Fruit fly (Drosophila melanogaster): ENCODE measurements around the gene sta.

Gene sta

DNA sequence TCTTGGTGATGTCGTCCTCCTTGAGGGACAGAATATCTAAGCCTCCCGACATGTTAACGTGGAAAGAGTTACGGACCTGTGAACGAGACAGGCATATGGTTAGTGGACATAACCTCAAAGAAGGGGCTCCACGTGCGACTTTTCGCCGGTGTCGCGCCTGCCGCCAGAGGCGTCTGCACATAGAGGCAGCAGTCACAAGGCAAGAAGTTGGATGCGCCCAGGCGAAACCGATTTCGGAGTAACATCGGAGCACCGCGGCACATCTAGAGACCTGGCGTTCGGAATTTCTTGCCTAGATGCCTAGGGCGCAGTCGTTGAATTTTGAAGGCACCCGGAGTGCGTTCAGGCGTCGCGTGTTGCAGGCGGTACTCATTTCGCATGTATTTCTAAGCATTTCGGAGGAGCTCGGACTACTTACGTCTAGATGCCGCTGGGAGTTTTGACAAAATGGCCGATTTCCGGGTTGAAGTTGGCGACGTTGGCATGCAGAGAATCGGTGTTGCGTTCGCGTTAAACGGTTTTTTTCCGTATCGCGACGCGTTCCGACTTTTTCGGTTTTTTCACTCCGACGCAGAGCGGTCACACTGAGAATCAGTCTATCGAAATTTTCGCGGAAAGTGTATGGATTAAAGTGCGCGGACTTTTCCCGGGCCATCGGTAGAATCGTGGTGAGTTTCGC lies at the start of gene sta, which contains the start of gene inc:
Gene sta (minus strand): TSS at position 574 of the 679 bp plus-strand sequence.
Gene inc (plus strand): TSS at position 640 of the 679 bp plus-strand sequence.
- TF ChIP-seq EcR (GFP tag; optimal IDR thresholded peaks at IDR 0.05) (no peak), CG8478 (optimal IDR thresholded peaks at IDR 0.05) (no peak), pan (optimal IDR thresholded peaks at IDR 0.05) (no peak), usp (GFP tag; optimal IDR thresholded peaks at IDR 0.05) (no peak), Dll (optimal IDR thresholded peaks at IDR 0.05) (no peak), psq (optimal IDR thresholded peaks at IDR 0.05) (no peak)

DNA sequence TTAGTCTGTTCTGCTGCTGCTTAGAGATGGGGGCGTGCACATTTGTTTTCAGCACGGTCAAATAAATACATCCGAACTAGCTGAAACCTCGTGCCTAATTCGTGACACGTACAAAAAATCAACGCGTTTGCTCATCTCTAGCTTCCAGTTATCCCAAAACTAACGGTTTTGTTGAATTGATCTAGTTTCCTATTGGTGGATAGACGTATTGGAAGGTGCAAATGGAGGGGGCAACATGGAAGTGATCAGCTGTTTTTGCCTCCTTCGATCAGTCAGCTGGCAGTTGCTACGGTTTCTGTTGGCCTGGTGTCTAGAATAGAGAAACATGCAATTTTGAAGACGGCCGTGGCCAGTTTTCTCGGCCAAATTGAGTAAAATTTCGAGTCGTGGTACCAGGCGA lies 34.4 kb upstream of the sta start:
- no peak for TF ChIP-seq psq (optimal IDR thresholded peaks at IDR 0.05)
- no peak for TF ChIP-seq CG8478 (optimal IDR thresholded peaks at IDR 0.05)
- no peak for TF ChIP-seq EcR (GFP tag; optimal IDR thresholded peaks at IDR 0.05)
- TF ChIP-seq usp (GFP tag; optimal IDR thresholded peaks at IDR 0.05) = no peak
- no peak for TF ChIP-seq Dll (optimal IDR thresholded peaks at IDR 0.05)
- no peak for TF ChIP-seq pan (optimal IDR thresholded peaks at IDR 0.05)

DNA sequence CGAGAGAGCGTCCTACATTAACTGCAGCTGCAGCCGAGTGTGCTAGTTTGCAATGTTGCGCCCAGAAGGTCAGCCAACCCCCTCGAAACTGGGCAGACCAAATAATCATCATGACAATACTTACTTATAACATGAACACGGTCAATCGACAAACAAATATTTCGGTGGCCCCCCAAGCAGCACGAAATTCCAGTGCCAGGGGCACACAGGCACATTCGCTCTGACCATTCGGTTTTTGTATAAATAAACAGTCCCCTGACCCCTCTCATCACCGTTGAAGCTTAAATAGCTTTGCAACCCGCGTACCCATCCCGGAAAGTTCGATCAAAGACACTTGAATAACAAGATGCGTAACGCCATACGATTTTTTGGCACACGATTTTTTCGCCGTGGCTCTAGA lies 30.7 kb upstream of the sta start:
- TF ChIP-seq usp (GFP tag; optimal IDR thresholded peaks at IDR 0.05) (no peak), Dll (optimal IDR thresholded peaks at IDR 0.05) (no peak), pan (optimal IDR thresholded peaks at IDR 0.05) (no peak), EcR (GFP tag; optimal IDR thresholded peaks at IDR 0.05) (no peak), psq (optimal IDR thresholded peaks at IDR 0.05) (no peak), CG8478 (optimal IDR thresholded peaks at IDR 0.05) (no peak)

DNA sequence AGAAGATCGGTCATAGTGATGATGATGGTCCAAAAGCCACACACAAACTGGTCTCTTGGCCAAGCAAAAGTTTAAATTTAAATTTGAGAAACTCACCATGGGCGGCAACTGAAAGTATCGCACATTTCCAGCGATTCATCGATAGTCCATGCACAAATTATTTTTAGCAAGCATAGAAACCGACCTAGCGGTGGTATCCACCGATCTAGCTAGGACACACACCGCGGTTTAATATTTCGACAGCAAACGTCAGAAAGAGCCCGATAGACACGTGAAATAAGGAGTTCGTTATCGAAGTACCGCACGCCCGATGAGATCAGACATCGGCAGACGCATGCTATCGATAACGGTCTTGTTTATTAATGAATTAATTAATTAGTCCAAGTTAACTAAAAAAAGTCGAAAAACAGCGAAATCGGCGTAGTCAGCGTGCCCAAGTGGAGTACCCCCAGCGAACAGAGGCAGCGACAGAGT lies 29.6 kb upstream of the sta start, which contains the start of gene CG14795:
Gene CG14795 (minus strand): TSS at position 51 of the 474 bp plus-strand sequence.
- TF ChIP-seq pan (optimal IDR thresholded peaks at IDR 0.05) = no peak

DNA sequence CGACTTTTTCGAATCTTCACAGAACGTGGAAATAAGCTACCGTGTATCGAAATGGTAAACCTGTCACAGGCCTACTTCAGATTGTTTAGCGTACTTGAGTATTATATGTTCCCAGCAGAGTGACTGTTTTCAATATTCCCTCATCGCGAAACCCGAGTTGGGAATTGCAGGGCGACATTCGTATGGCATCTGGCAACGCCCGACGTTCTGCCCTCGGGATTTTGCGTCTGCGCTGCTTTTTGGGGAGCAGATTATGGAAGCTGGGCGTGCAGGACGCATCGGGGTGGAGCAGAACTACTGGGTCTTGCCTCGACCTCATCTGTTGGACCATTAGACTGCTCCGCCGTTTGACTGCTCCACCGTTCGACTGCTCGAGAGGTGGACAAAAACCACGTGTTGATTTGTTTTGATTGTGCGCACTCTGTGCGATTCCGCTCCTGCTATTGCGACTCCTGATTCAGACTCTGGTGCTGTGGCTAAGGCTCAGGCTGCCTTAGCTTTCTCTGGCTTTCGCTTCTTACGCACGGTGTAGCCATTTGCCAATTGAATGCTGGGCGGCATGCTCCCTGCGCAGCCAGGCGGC lies 25.1 kb upstream of the sta start:
- no peak for TF ChIP-seq EcR (GFP tag; optimal IDR thresholded peaks at IDR 0.05)
- no peak for TF ChIP-seq usp (GFP tag; optimal IDR thresholded peaks at IDR 0.05)
- no peak for TF ChIP-seq CG8478 (optimal IDR thresholded peaks at IDR 0.05)
- no peak for TF ChIP-seq pan (optimal IDR thresholded peaks at IDR 0.05)
- TF ChIP-seq psq (optimal IDR thresholded peaks at IDR 0.05) = no peak
- no peak for TF ChIP-seq Dll (optimal IDR thresholded peaks at IDR 0.05)

DNA sequence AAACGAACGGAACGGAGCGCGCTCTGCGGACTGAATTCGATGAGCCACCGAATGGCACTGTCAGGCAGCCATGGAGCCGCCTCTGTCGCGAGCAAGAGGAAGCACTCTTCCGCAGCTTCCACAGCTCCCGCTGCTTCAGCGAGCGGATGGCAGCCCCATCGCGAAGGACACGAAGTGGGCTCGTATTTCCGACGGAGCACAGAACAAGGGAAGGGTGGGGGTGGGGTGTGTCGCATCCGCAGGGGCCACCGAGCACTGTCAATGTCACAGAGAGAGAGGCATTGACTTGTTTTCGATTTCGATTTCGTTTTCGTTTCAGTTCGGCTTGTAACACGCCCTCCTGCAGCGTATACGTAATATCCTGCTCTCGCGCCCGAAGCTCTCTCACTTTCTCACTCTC lies 24.5 kb upstream of the sta start, which contains the start of gene Nmdar2:
Gene Nmdar2 (minus strand): TSS at position 59 of the 400 bp plus-strand sequence.
- TF ChIP-seq CG8478 (optimal IDR thresholded peaks at IDR 0.05) (no peak), pan (optimal IDR thresholded peaks at IDR 0.05) (no peak), EcR (GFP tag; optimal IDR thresholded peaks at IDR 0.05) (no peak), psq (optimal IDR thresholded peaks at IDR 0.05) (no peak), usp (GFP tag; optimal IDR thresholded peaks at IDR 0.05) (no peak), Dll (optimal IDR thresholded peaks at IDR 0.05) (no peak)

DNA sequence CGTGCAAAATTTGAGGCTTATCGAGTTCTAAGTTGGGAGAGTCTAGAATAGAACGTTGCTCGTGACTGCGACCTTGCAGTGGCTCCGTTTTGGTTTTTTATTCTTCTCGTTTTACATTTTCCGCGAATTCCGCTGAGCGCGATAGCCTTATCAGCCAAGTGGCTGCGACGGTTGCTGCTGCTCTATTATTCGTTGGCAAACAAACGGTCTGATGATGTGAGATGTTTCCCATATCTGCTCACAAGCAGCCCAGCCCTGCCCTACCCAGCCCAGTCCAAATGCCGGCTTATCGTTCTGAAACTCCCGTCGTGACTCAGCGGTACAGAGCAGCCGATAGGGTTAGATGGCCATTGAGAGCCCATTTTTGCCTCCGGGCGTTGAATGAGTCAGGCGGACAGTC lies 2.8 kb downstream of the sta start:
- TF ChIP-seq EcR (GFP tag; optimal IDR thresholded peaks at IDR 0.05) = no peak
- TF ChIP-seq psq (optimal IDR thresholded peaks at IDR 0.05) = no peak
- no peak for TF ChIP-seq CG8478 (optimal IDR thresholded peaks at IDR 0.05)

DNA sequence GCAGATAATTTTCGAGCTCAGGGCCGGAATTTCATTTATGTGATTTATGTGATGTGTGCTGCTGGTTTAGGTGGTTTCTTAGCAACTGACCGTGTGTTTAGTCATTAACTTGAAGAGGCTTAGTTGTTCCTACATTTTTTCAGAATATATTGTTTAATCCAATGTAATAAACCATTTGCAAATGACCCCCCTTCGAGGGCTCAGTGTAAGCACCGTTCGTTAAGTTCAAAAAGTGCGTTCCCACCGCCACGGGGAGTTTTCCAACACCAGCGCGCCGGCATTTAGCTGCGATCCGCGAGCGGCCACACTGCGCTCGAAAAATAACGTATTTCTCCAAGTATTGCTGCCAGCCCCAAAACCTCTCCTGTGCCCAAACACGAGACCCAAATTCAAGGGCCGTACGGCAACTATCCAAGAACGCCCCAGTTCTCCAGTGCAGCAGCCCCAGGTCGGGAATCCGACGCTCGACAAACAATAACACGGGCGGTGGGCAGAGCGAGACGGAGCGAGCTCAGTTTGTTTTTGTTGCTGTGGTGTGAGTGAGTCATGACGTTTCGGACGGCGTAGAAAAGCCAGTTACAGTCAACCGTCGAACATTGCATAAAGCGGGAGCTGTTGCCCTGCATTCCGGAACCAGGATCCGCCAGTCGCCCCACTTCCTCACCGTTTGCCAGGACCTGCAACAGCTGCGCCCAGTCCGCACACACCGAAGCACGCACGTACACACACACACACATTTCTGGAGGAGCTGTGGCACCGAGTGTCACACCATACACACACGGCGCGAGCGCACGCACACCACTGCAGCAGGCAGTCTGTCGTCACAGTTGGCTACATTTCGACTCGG lies 4.7 kb downstream of the sta start, which contains the start of gene rush:
Gene rush (plus strand): TSS at position 277 of the 847 bp plus-strand sequence.
- TF ChIP-seq CG8478 (optimal IDR thresholded peaks at IDR 0.05) (no peak), usp (GFP tag; optimal IDR thresholded peaks at IDR 0.05) (no peak), EcR (GFP tag; optimal IDR thresholded peaks at IDR 0.05) (no peak), pan (optimal IDR thresholded peaks at IDR 0.05) (no peak), Dll (optimal IDR thresholded peaks at IDR 0.05) (no peak), psq (optimal IDR thresholded peaks at IDR 0.05) (no peak)

DNA sequence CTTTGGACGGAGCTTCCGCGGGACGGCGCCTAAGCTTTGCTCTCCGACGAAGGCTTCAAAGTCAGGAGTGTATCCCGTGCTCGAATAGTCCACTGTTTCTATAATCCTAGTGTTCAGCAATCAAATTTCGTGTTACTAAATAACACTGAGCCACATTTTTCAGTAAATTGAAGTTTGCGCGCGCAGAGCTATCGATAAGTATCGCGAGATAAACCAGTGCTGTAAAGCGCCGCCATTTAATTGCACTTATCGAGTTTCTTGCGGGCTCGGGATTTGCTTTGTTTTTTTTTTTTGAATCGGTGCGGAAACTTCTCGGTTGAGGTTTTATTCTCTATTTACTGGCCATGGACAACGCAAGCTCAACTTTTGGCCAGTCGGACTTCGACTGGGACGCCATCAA lies 6.4 kb downstream of the sta start, which contains the start of the genes Rab27 and mei-38:
Gene Rab27 (minus strand): TSS at position 127 of the 400 bp plus-strand sequence.
Gene mei-38 (plus strand): TSS at position 216 of the 400 bp plus-strand sequence.
- TF ChIP-seq pan (optimal IDR thresholded peaks at IDR 0.05) (no peak), usp (GFP tag; optimal IDR thresholded peaks at IDR 0.05) (no peak), psq (optimal IDR thresholded peaks at IDR 0.05) (no peak), Dll (optimal IDR thresholded peaks at IDR 0.05) (no peak), CG8478 (optimal IDR thresholded peaks at IDR 0.05) (no peak), EcR (GFP tag; optimal IDR thresholded peaks at IDR 0.05) (no peak)

DNA sequence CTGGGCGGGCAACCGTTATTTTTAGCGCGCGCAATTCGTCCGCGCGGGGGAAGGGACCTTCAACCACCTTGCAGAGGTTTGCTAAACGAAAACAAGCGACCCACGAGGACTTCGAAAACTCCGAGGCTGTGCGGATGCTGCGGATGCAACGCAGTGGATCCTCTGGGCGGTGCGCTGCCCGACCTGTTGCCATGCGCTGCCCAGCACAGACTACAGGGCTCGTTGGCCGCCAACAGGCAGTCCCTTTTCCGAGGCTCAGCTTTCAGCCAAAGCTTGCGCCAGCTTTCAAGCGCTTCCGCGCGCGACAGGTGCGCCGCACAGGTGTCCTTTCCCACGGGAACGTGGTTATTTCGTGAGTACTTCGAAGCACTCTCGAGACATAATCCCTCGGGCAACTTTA lies 6.8 kb downstream of the sta start:
- no peak for TF ChIP-seq psq (optimal IDR thresholded peaks at IDR 0.05)
- TF ChIP-seq usp (GFP tag; optimal IDR thresholded peaks at IDR 0.05) = no peak
- no peak for TF ChIP-seq Dll (optimal IDR thresholded peaks at IDR 0.05)
- no peak for TF ChIP-seq CG8478 (optimal IDR thresholded peaks at IDR 0.05)
- no peak for TF ChIP-seq EcR (GFP tag; optimal IDR thresholded peaks at IDR 0.05)
- TF ChIP-seq pan (optimal IDR thresholded peaks at IDR 0.05) = no peak

DNA sequence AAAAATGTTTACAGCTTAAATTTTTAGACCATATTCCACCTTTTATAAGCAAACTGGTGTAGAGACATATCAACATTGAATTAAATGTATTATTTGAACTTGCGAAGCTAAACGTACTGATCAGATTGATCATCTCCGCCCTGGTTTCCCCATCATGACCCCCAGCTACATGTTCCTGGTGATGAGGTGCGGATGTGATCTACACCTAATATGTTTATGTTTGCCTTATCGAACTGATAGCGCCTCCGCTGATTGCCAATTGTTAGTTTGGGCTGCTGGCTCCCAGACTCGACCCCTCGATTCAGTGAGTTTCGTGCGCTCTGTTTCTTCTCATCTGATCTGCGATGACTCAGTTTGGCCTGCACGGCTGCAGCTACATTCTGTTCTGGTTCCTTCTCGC lies 11.0 kb downstream of the sta start, which contains the start of gene CG14780:
Gene CG14780 (plus strand): TSS at position 301 of the 400 bp plus-strand sequence.
- no peak for TF ChIP-seq Dll (optimal IDR thresholded peaks at IDR 0.05)
- TF ChIP-seq usp (GFP tag; optimal IDR thresholded peaks at IDR 0.05) = no peak
- no peak for TF ChIP-seq psq (optimal IDR thresholded peaks at IDR 0.05)
- TF ChIP-seq CG8478 (optimal IDR thresholded peaks at IDR 0.05) = no peak
- no peak for TF ChIP-seq EcR (GFP tag; optimal IDR thresholded peaks at IDR 0.05)
- TF ChIP-seq pan (optimal IDR thresholded peaks at IDR 0.05) = no peak
